Fruit fly (Drosophila melanogaster): Measurements from ENCODE around the gene ND-18.

ND-18 gene

dm6 chrX:19497782-19498440, 5.7 kb downstream of the ND-18 start:
- TF ChIP-seq CTCF (optimal IDR thresholded peaks at IDR 0.05) (no peak), CG8478 (optimal IDR thresholded peaks at IDR 0.05) (no peak)

dm6 chrX:19498755-19499321, 6.6 kb downstream of the ND-18 start:
- TF ChIP-seq CTCF (optimal IDR thresholded peaks at IDR 0.05) (no peak), CG8478 (optimal IDR thresholded peaks at IDR 0.05) (no peak)

dm6 chrX:19501274-19501673, 9.1 kb downstream of the ND-18 start:
- TF ChIP-seq CTCF (optimal IDR thresholded peaks at IDR 0.05) (no peak), CG8478 (optimal IDR thresholded peaks at IDR 0.05) (no peak)

DNA sequence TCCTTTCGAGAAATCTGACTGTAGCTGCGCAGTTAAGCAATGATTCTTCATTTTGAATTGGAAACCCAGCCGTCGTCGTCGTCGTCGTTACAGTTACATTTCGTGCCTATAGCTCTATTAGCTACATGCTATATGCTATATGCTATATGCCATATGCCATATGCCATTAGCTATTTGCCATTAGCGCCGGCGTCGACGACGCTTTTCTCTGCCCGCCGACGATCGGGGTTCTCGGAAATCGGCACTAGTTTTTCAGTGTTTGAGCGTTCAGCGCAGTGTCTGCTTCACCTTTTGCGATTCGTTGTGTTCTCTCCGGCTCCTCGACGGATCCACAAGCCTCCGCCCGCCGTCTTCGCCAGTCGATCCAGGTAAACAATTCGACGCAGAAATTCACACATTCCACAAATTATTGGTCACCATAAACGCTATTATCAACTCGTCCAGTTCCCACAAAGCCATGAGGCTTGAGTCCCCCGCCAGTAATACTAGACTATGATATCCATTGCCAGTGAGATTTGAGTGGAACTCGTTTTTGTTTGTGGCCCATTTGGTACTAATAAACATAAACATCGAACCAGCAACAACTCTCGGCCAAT, 12.0 kb downstream of the ND-18 start:
- TF ChIP-seq CG8478 (optimal IDR thresholded peaks at IDR 0.05) = no peak
- no peak for TF ChIP-seq CTCF (optimal IDR thresholded peaks at IDR 0.05)

DNA sequence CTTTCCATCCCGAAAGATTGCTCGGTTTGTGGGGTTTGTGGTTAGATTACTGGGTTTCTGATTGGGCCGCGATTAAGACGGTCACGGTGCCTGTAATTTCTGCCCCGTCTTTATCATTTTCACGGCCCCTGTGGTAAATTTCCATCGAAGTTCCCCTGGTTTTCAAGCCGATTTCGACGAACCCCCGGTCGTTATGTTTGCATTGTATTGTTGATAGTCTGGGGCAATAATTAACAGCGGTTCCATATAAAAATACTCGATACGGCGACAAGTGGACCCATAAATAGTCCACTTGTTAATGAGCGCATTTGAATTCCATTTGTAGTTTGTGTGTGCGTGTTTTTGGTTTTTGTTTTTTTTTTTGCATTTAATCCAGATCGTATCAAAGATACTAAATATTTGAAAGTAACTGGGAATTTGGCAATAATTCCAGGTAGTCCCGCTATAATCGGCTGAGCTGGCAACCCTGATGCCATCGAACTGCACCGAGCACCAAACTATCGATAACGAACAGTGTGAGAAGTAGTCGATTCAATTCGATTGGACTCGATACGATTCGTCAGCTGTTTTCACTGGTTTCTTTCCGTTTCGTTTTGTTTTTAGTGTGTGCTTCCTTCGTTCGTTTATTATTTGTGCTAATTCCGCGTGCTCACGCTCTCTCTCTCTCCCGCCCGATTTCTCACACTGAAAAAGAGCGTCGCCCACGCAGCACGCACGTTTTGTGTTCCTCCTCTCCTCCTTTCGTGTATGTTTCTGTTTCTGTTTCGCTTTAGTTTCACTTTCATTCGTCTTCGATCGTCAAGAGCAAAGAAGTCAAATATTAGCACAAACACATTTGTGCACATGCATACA, 13.3 kb downstream of the ND-18 start:
- peak; percentile 36 to 46 for TF ChIP-seq CTCF (optimal IDR thresholded peaks at IDR 0.05)
- no peak for TF ChIP-seq CG8478 (optimal IDR thresholded peaks at IDR 0.05)

- TF ChIP-seq CTCF (optimal IDR thresholded peaks at IDR 0.05) = no peak
Observed at dm6 chrX:19510204-19510603, 18.0 kb downstream of the ND-18 start.

- TF ChIP-seq CTCF (optimal IDR thresholded peaks at IDR 0.05) (peak in 1 of 2 experiments; percentile 11), CG8478 (optimal IDR thresholded peaks at IDR 0.05) (no peak)
Observed at dm6 chrX:19520376-19520775, 28.2 kb downstream of the ND-18 start.

DNA sequence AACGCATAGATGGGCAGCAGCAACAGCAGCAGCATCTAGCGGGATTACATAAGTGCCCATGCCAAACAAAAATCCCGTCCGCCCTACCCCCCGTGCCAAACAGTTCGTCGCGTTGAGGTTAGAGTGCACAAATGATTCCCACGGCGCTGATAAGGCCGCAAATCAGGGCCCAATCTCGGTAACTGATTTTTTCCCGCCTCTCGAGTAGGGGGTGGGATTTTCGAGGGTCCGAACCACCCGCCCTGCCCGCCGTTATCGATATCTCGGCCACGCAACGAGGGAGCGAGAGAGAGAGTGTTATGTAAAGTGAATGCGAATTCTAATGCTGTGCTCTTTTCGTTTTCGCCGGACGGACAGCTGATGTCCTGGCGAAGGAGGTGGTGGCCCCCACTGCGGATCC, 28.7 kb downstream of the ND-18 start:
- TF ChIP-seq CTCF (optimal IDR thresholded peaks at IDR 0.05) = no peak
- no peak for TF ChIP-seq CG8478 (optimal IDR thresholded peaks at IDR 0.05)

- no peak for TF ChIP-seq CG8478 (optimal IDR thresholded peaks at IDR 0.05)
- TF ChIP-seq CTCF (optimal IDR thresholded peaks at IDR 0.05) = peak; percentile 83 to 92
Observed at dm6 chrX:19521753-19522383, 29.6 kb downstream of the ND-18 start, which contains the start of the genes Idh3a and CoRest. Gene Idh3a, minus strand, starts transcription at chrX:19521810. Gene CoRest, plus strand, starts transcription at chrX:19521929.

DNA sequence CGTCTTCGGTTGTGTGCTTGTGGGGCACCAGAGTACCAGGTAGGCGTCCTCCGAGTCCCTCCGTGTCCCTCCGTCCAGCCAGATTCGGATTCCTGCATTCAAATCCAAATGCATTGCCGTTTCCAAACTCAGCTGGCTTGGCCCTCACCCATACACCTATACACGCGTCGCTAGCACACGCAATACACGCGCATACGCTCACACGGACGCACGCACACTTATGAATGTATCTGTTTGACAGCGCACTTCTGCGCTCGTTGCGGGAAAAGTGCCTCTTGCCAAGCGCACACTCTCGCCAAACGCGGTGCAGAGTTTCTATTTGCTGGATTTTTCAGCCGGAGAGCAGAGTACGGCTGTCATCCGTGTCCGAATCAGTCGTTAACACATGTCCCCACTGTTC, 30.4 kb downstream of the ND-18 start:
- TF ChIP-seq CTCF (optimal IDR thresholded peaks at IDR 0.05) (no peak), CG8478 (optimal IDR thresholded peaks at IDR 0.05) (no peak)

- TF ChIP-seq CG8478 (optimal IDR thresholded peaks at IDR 0.05) (no peak), CTCF (optimal IDR thresholded peaks at IDR 0.05) (no peak)
Observed at dm6 chrX:19531642-19532041, 39.4 kb downstream of the ND-18 start, which contains the start of gene CG12231. Gene CG12231, minus strand, starts transcription at chrX:19531742.

dm6 chrX:19535394-19535793, 43.2 kb downstream of the ND-18 start:
- no peak for TF ChIP-seq CTCF (optimal IDR thresholded peaks at IDR 0.05)
- no peak for TF ChIP-seq CG8478 (optimal IDR thresholded peaks at IDR 0.05)

All from S2 (cell line).